Fruit fly (Drosophila melanogaster) whole organism, prepupa: Measurements from ENCODE around the gene Acbp2.

Source experiments
- Blimp-1 ChIP-seq: fragments of 200-800 bp; sonication (Bioruptor generic); optimal IDR thresholded peaks from 3 replicates; lab custom pipeline; 2017; ENCODE audit warnings: missing biosample characterization, missing genetic modification characterization, mild to moderate bottlenecking, moderate library complexity, missing genetic modification reagents
- CG10669 ChIP-seq: fragments of 200-800 bp; sonication (Bioruptor generic); optimal IDR thresholded peaks from 3 replicates; lab custom pipeline; 2018; ENCODE audit warnings: missing biosample characterization, mild to moderate bottlenecking, missing genetic modification characterization, moderate library complexity
- CG11294 ChIP-seq: fragments of 200-800 bp; sonication (Bioruptor generic); IDR thresholded peaks from 2 replicates; pipeline ENCODE4 v1.3.6; 2022; ENCODE audit warnings: missing biosample characterization, missing genetic modification characterization
- CG11902 ChIP-seq: fragments of 200-800 bp; sonication (Bioruptor generic); optimal IDR thresholded peaks from 3 replicates; lab custom pipeline; 2016; ENCODE audit warnings: missing biosample characterization, missing genetic modification characterization
- CG15336 ChIP-seq: fragments of 200-800 bp; sonication (Bioruptor generic); IDR thresholded peaks from 2 replicates; pipeline ENCODE4 v1.3.6; 2022; ENCODE audit warnings: missing biosample characterization, missing genetic modification characterization
- CG1621 ChIP-seq: fragments of 200-800 bp; sonication (Bioruptor generic); optimal IDR thresholded peaks from 3 replicates; lab custom pipeline; 2018; ENCODE audit warnings: missing biosample characterization, mild to moderate bottlenecking, missing genetic modification characterization
- CG16779 ChIP-seq: fragments of 200-800 bp; sonication (Bioruptor generic); optimal IDR thresholded peaks from 3 replicates; lab custom pipeline; 2017; ENCODE audit warnings: missing biosample characterization, mild to moderate bottlenecking, missing genetic modification characterization
- CG31627 ChIP-seq: fragments of 200-800 bp; sonication (Bioruptor generic); optimal IDR thresholded peaks from 3 replicates; lab custom pipeline; 2016; ENCODE audit warnings: missing biosample characterization, missing genetic modification characterization
- CG32006 ChIP-seq: fragments of 200-800 bp; sonication (Bioruptor generic); optimal IDR thresholded peaks from 3 replicates; lab custom pipeline; 2017; ENCODE audit warnings: missing biosample characterization, mild to moderate bottlenecking, missing genetic modification characterization
- CG34406 ChIP-seq: fragments of 200-800 bp; sonication (Bioruptor generic); optimal IDR thresholded peaks from 3 replicates; lab custom pipeline; 2016; ENCODE audit warnings: missing biosample characterization, missing genetic modification characterization
- CG3919 ChIP-seq: fragments of 200-800 bp; sonication (Bioruptor generic); optimal IDR thresholded peaks from 3 replicates; lab custom pipeline; 2016; ENCODE audit warnings: missing biosample characterization, missing genetic modification characterization
- CG4318 ChIP-seq: fragments of 200-800 bp; sonication (Bioruptor generic); optimal IDR thresholded peaks from 3 replicates; lab custom pipeline; 2017; ENCODE audit warnings: missing biosample characterization, mild to moderate bottlenecking, missing genetic modification characterization
- CG6163 ChIP-seq: fragments of 200-800 bp; sonication (Bioruptor generic); IDR thresholded peaks from 3 replicates; pipeline ENCODE4 v1.3.6; 2022; ENCODE audit warnings: missing biosample characterization, missing genetic modification characterization
- CG6276 ChIP-seq: fragments of 200-800 bp; sonication (Bioruptor generic); optimal IDR thresholded peaks from 2 replicates; lab custom pipeline; 2017; ENCODE audit warnings: missing biosample characterization, mild to moderate bottlenecking, missing genetic modification characterization
- CG6808 ChIP-seq: fragments of 200-800 bp; sonication (Bioruptor generic); optimal IDR thresholded peaks from 3 replicates; lab custom pipeline; 2017; ENCODE audit warnings: missing biosample characterization, missing genetic modification characterization, mild to moderate bottlenecking, moderate library complexity, missing genetic modification reagents
- CG6854 ChIP-seq: fragments of 200-800 bp; sonication (Bioruptor generic); optimal IDR thresholded peaks from 2 replicates; lab custom pipeline; 2017; ENCODE audit warnings: missing biosample characterization, mild to moderate bottlenecking, missing genetic modification characterization
- CG8119 ChIP-seq: fragments of 200-800 bp; sonication (Bioruptor generic); IDR thresholded peaks from 3 replicates; pipeline ENCODE4 v1.3.6; 2022; ENCODE audit warnings: missing biosample characterization, missing genetic modification characterization
- CG8632 ChIP-seq: fragments of 200-800 bp; sonication (Bioruptor generic); optimal IDR thresholded peaks from 3 replicates; lab custom pipeline; 2016; ENCODE audit warnings: missing biosample characterization, missing genetic modification characterization
- CG9139 ChIP-seq: fragments of 200-800 bp; sonication (Bioruptor generic); optimal IDR thresholded peaks from 3 replicates; lab custom pipeline; 2017; ENCODE audit warnings: missing biosample characterization, mild to moderate bottlenecking, missing genetic modification characterization
- Eip78C ChIP-seq: fragments of 200-800 bp; sonication (Bioruptor generic); peaks from one replicate; lab custom pipeline; 2016; ENCODE audit warnings: missing biosample characterization, missing genetic modification characterization
- Eip93F ChIP-seq: fragments of 200-800 bp; sonication (Bioruptor generic); optimal IDR thresholded peaks from 2 replicates; lab custom pipeline; 2016; ENCODE audit warnings: missing biosample characterization, mild to moderate bottlenecking, missing genetic modification characterization
- Ets96B ChIP-seq: fragments of 200-800 bp; optimal IDR thresholded peaks from 2 replicates; lab custom pipeline; 2019; ENCODE audit warnings: missing biosample characterization, mild to moderate bottlenecking, missing genetic modification characterization, moderate library complexity
- Gug ChIP-seq: fragments of 200-800 bp; sonication (Bioruptor generic); IDR thresholded peaks from 2 replicates; pipeline ENCODE4 v1.3.6; 2022; ENCODE audit warnings: missing biosample characterization, missing genetic modification characterization
- Hr38 ChIP-seq: sonication (Bioruptor generic); optimal IDR thresholded peaks from 2 replicates; lab custom pipeline; 2016; ENCODE audit warnings: missing biosample characterization, missing genetic modification characterization
- Hr4 ChIP-seq: fragments of 200-800 bp; sonication (Bioruptor generic); optimal IDR thresholded peaks from 3 replicates; lab custom pipeline; 2016; ENCODE audit warnings: missing biosample characterization, missing genetic modification characterization
- Met ChIP-seq: fragments of 200-800 bp; sonication (Bioruptor generic); optimal IDR thresholded peaks from 3 replicates; lab custom pipeline; 2016; ENCODE audit warnings: missing biosample characterization, missing genetic modification characterization
- OdsH ChIP-seq: fragments of 200-800 bp; sonication (Bioruptor generic); optimal IDR thresholded peaks from 3 replicates; lab custom pipeline; 2016; ENCODE audit warnings: missing biosample characterization, missing genetic modification characterization
- Smox ChIP-seq: fragments of 200-800 bp; sonication (Bioruptor generic); optimal IDR thresholded peaks from 3 replicates; lab custom pipeline; 2016; ENCODE audit warnings: missing biosample characterization, missing genetic modification characterization
- Sox102F ChIP-seq: fragments of 200-800 bp; sonication (Bioruptor generic); optimal IDR thresholded peaks from 2 replicates; lab custom pipeline; 2016; ENCODE audit warnings: missing biosample characterization, mild to moderate bottlenecking, missing genetic modification characterization
- Sox14 ChIP-seq: fragments of 200-800 bp; sonication (Bioruptor generic); optimal IDR thresholded peaks from 3 replicates; lab custom pipeline; 2016; ENCODE audit warnings: missing biosample characterization, missing genetic modification characterization
- Sox15 ChIP-seq: fragments of 200-800 bp; sonication (Bioruptor generic); optimal IDR thresholded peaks from 3 replicates; lab custom pipeline; 2016; ENCODE audit warnings: missing biosample characterization, missing genetic modification characterization
- cyc ChIP-seq: fragments of 200-800 bp; sonication (Bioruptor generic); optimal IDR thresholded peaks from 3 replicates; lab custom pipeline; 2016; ENCODE audit warnings: missing biosample characterization, missing genetic modification characterization
- dac ChIP-seq: fragments of 200-800 bp; sonication (Bioruptor generic); optimal IDR thresholded peaks from 2 replicates; lab custom pipeline; 2017; ENCODE audit warnings: missing biosample characterization, mild to moderate bottlenecking, missing genetic modification characterization
- dsx ChIP-seq: fragments of 200-800 bp; optimal IDR thresholded peaks from 3 replicates; lab custom pipeline; 2019; ENCODE audit warnings: missing biosample characterization, mild to moderate bottlenecking, missing genetic modification characterization, moderate library complexity; ENCODE audit not compliant: poor library complexity, severe bottlenecking
- eg ChIP-seq: fragments of 200-800 bp; sonication (Bioruptor generic); IDR thresholded peaks from 3 replicates; pipeline ENCODE4 v1.3.6; 2022; ENCODE audit warnings: missing biosample characterization, missing genetic modification characterization
- fd59A ChIP-seq: fragments of 200-800 bp; sonication (Bioruptor generic); optimal IDR thresholded peaks from 2 replicates; lab custom pipeline; 2017; ENCODE audit warnings: missing biosample characterization, mild to moderate bottlenecking, missing genetic modification characterization, missing genetic modification reagents
- fd85E ChIP-seq: fragments of 200-800 bp; sonication (Bioruptor generic); optimal IDR thresholded peaks from 3 replicates; lab custom pipeline; 2016; ENCODE audit warnings: missing biosample characterization, missing genetic modification characterization
- fkh ChIP-seq: fragments of 200-800 bp; sonication (Bioruptor generic); optimal IDR thresholded peaks from 3 replicates; lab custom pipeline; 2017; ENCODE audit warnings: missing biosample characterization, mild to moderate bottlenecking, missing genetic modification characterization, moderate library complexity
- lz ChIP-seq: fragments of 200-800 bp; sonication (Bioruptor generic); optimal IDR thresholded peaks from 3 replicates; lab custom pipeline; 2016; ENCODE audit warnings: missing biosample characterization, missing genetic modification characterization
- net ChIP-seq: fragments of 200-800 bp; sonication (Bioruptor generic); optimal IDR thresholded peaks from 3 replicates; lab custom pipeline; 2016; ENCODE audit warnings: missing biosample characterization, missing genetic modification characterization
- pdm3 ChIP-seq: fragments of 200-800 bp; sonication (Bioruptor generic); optimal IDR thresholded peaks from 3 replicates; lab custom pipeline; 2016; ENCODE audit warnings: missing biosample characterization, missing genetic modification characterization
- spab ChIP-seq: fragments of 200-800 bp; sonication (Bioruptor generic); optimal IDR thresholded peaks from 2 replicates; lab custom pipeline; 2017; ENCODE audit warnings: missing biosample characterization, mild to moderate bottlenecking, missing genetic modification characterization, missing genetic modification reagents
- ss ChIP-seq, 2 experiments: fragments of 200-800 bp; sonication (Bioruptor generic); optimal IDR thresholded peaks; 2 replicates in 1 of 2; 3 replicates in 1 of 2; lab custom pipeline; 2017 to 2018; ENCODE audit warnings: mild to moderate bottlenecking in 2 of 2, missing biosample characterization in 2 of 2, missing genetic modification characterization in 2 of 2, moderate library complexity in 1 of 2
- svp ChIP-seq: fragments of 200-800 bp; sonication (Bioruptor generic); peaks from one replicate; lab custom pipeline; 2016; ENCODE audit warnings: missing biosample characterization, missing genetic modification characterization
- vri ChIP-seq: fragments of 200-800 bp; sonication (Bioruptor generic); optimal IDR thresholded peaks from 3 replicates; lab custom pipeline; 2016; ENCODE audit warnings: missing biosample characterization, mild to moderate bottlenecking, missing genetic modification characterization

Gene Acbp2

dm6 chr3L:7094020-7094419 lies 37.6 kb upstream of the Acbp2 start:
- TF ChIP-seq pdm3 (GFP tag; lab: Kevin White, UChicago) (no peak), CG32006 (GFP tag; lab: Kevin White, UChicago) (no peak), Sox15 (GFP tag; lab: Kevin White, UChicago) (no peak), fkh (GFP tag; lab: Kevin White, UChicago) (no peak), cyc (no peak), net (GFP tag; lab: Kevin White, UChicago) (no peak), spab (GFP tag; lab: Kevin White, UChicago) (no peak), CG6854 (no peak), CG8119 (GFP tag; lab: Robert Waterston, UW) (no peak)

DNA sequence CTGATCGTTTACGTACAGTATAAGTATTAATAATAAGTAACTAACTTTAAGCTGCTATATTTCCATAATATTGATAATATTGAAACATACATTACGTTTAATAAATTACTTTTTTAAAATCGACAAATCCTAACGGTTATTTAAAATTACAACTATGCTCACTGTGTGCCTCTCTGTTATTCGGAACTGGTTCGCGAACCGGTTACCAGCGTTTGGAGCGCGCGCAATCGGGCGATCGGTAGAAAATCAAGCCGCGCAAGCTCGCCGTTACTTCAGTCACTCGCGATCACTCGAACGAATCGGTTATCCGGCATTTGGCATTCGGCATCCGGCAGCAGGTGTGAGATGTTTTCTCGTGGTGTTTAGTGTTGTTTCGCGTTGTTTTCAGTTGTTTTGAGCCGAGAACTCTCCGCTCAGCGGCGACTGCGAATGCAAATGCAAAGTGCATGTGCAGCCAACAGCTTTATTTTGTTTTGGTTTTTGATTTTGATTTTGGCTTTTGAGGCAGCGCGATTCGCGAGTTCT lies 37.1 kb upstream of the Acbp2 start, which contains the start of gene form3:
TSS of gene form3 (plus strand) at position 271 of the 525 bp plus-strand sequence.
- TF ChIP-seq Ets96B (tag; lab: Kevin White, UChicago) (no peak), dsx (GFP tag; lab: Kevin White, UChicago) (peak; percentile 6), CG16779 (no peak), CG6163 (peak; percentile 39; the same call in 1 of the 3 replicates), eg (GFP tag; lab: Robert Waterston, UW) (no peak; the same call in 2 of the 3 replicates), Sox102F (GFP tag; lab: Kevin White, UChicago) (no peak), Hr4 (no peak), Gug (no peak), CG31627 (GFP tag; lab: Kevin White, UChicago) (no peak), CG32006 (GFP tag; lab: Kevin White, UChicago) (no peak), Eip78C (peak; percentile 29), CG4318 (GFP tag; lab: Kevin White, UChicago) (no peak), pdm3 (GFP tag; lab: Kevin White, UChicago) (no peak), CG6854 (peak; percentile 38), cyc (no peak), dac (GFP tag; lab: Kevin White, UChicago) (no peak), CG3919 (GFP tag; lab: Kevin White, UChicago) (no peak), Sox15 (GFP tag; lab: Kevin White, UChicago) (no peak), Blimp-1 (GFP tag; lab: Kevin White, UChicago) (no peak), fd59A (no peak), CG1621 (tag; lab: Kevin White, UChicago) (peak; percentile 86), ss (GFP tag; optimal IDR thresholded peaks at IDR 0.05; lab: Kevin White, UChicago) (no peak)
- TF ChIP-seq, all 60 proteins: peak for 5

DNA sequence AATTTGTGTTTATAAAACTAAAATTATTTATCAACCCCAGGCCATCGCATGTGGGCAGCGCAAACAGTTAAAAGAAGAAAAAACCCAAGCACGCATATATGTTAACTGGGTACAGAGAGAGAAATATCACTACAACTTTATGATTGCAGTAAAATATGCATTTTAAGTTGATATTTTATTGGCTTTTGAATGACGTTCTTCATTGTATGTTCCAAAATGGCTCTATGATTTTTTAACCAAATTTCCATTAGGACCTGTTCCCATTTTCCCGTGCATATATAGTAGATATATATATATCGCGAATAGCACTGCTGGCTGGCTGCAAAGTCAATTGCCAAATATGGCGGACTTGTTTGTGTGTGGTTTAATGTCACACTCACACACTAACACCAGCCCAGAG lies 35.1 kb upstream of the Acbp2 start:
- no peak for TF ChIP-seq CG9139 (GFP tag; lab: Kevin White, UChicago)
- peak; percentile 33 for TF ChIP-seq CG6276 (GFP tag; lab: Kevin White, UChicago)
- no peak for TF ChIP-seq Sox14 (GFP tag; lab: Kevin White, UChicago)
- TF ChIP-seq eg (GFP tag; lab: Robert Waterston, UW) = peak; percentile 77
- peak; percentile 3 for TF ChIP-seq Met (GFP tag; lab: Kevin White, UChicago)
- TF ChIP-seq CG11294 (GFP tag; lab: Robert Waterston, UW) = peak; percentile 27; the same call in 1 of the 2 replicates
- TF ChIP-seq Ets96B (tag; lab: Kevin White, UChicago) = no peak
- TF ChIP-seq fd59A = no peak
- no peak for TF ChIP-seq CG8632 (GFP tag; lab: Kevin White, UChicago)
- TF ChIP-seq CG8119 (GFP tag; lab: Robert Waterston, UW) = peak; percentile 46; the same call in 2 of the 3 replicates
- TF ChIP-seq spab (GFP tag; lab: Kevin White, UChicago) = no peak
- no peak for TF ChIP-seq Eip93F (GFP tag; lab: Kevin White, UChicago)
- TF ChIP-seq CG6808 (GFP tag; lab: Kevin White, UChicago) = no peak
- TF ChIP-seq CG16779 = no peak
- no peak for TF ChIP-seq OdsH (GFP tag; lab: Kevin White, UChicago)
- peak; percentile 1 for TF ChIP-seq net (GFP tag; lab: Kevin White, UChicago)
- peak; percentile 37; the same call in 1 of the 2 replicates for TF ChIP-seq Gug
- TF ChIP-seq CG31627 (GFP tag; lab: Kevin White, UChicago) = no peak
- TF ChIP-seq CG11902 (GFP tag; lab: Kevin White, UChicago) = no peak
- no peak for TF ChIP-seq lz (GFP tag; lab: Kevin White, UChicago)
- peak; percentile 18 for TF ChIP-seq pdm3 (GFP tag; lab: Kevin White, UChicago)
- no peak for TF ChIP-seq CG10669 (GFP tag; lab: Kevin White, UChicago)
- TF ChIP-seq Smox (GFP tag; lab: Kevin White, UChicago) = no peak
- TF ChIP-seq svp (GFP tag; lab: Kevin White, UChicago) = no peak
- TF ChIP-seq CG34406 (GFP tag; lab: Kevin White, UChicago) = no peak
- TF ChIP-seq dsx (GFP tag; lab: Kevin White, UChicago) = no peak
- no peak for TF ChIP-seq vri (GFP tag; lab: Kevin White, UChicago)
- no peak for TF ChIP-seq Hr38
- peak; percentile 67 for TF ChIP-seq CG15336 (GFP tag; lab: Robert Waterston, UW)
- TF ChIP-seq CG6163 = peak; percentile 56; the same call in 2 of the 3 replicates
- no peak for TF ChIP-seq cyc
- no peak for TF ChIP-seq fd85E (GFP tag; lab: Kevin White, UChicago)
- TF ChIP-seq CG1621 (tag; lab: Kevin White, UChicago) = no peak
